Fruit fly (Drosophila melanogaster) whole organism, adult: Measurements from ENCODE around the gene dpr14.

ENCODE experiments used
- CG11617 ChIP-seq: fragments of 200-800 bp; sonication (Bioruptor generic); optimal IDR thresholded peaks from 2 replicates; lab custom pipeline; 2017; ENCODE audit warnings: mild to moderate bottlenecking, missing biosample characterization, missing genetic modification reagents, missing genetic modification characterization
- CG12768 ChIP-seq: fragments of 200-800 bp; sonication (Bioruptor generic); optimal IDR thresholded peaks from 2 replicates; lab custom pipeline; 2017; ENCODE audit warnings: missing biosample characterization, missing genetic modification characterization, mild to moderate bottlenecking, moderate library complexity, missing genetic modification reagents
- CG14711 ChIP-seq: fragments of 200-800 bp; sonication (Bioruptor generic); optimal IDR thresholded peaks from 2 replicates; lab custom pipeline; 2018; ENCODE audit warnings: missing biosample characterization, mild to moderate bottlenecking, missing genetic modification characterization, moderate library complexity
- CG1620 ChIP-seq: fragments of 200-800 bp; sonication (Bioruptor generic); optimal IDR thresholded peaks from 2 replicates; lab custom pipeline; 2016; ENCODE audit warnings: missing biosample characterization, missing genetic modification characterization
- CG33017 ChIP-seq: fragments of 200-800 bp; sonication (Bioruptor generic); optimal IDR thresholded peaks from 2 replicates; lab custom pipeline; 2018; ENCODE audit warnings: missing biosample characterization, mild to moderate bottlenecking, missing genetic modification characterization, moderate library complexity
- CG5204 ChIP-seq: fragments of 200-800 bp; sonication (Bioruptor generic); optimal IDR thresholded peaks from 2 replicates; lab custom pipeline; 2016; ENCODE audit warnings: missing biosample characterization, missing genetic modification characterization
- Crg-1 ChIP-seq: fragments of 200-800 bp; sonication (Bioruptor generic); optimal IDR thresholded peaks from 2 replicates; lab custom pipeline; 2016; ENCODE audit warnings: missing biosample characterization, missing genetic modification characterization
- Mnt ChIP-seq: fragments of 200-800 bp; sonication (Bioruptor generic); optimal IDR thresholded peaks from 2 replicates; lab custom pipeline; 2016; ENCODE audit warnings: missing biosample characterization, mild to moderate bottlenecking, missing genetic modification characterization
- cnc ChIP-seq, 2 experiments: fragments of >200 bp; optimal IDR thresholded peaks; 2 replicates each; lab custom pipeline; 2017
- kay ChIP-seq: fragments of 200-800 bp; sonication (Bioruptor generic); peaks from one replicate; lab custom pipeline; 2016; ENCODE audit warnings: missing biosample characterization, missing genetic modification characterization, borderline replicate concordance
- ovo ChIP-seq: fragments of 200-800 bp; sonication (Bioruptor generic); optimal IDR thresholded peaks from 2 replicates; lab custom pipeline; 2016; ENCODE audit warnings: missing biosample characterization, missing genetic modification characterization
- tj ChIP-seq: fragments of 200-800 bp; sonication (Bioruptor generic); optimal IDR thresholded peaks from 3 replicates; lab custom pipeline; 2017; ENCODE audit warnings: missing biosample characterization, mild to moderate bottlenecking, missing genetic modification characterization, moderate library complexity
- toe ChIP-seq: fragments of 200-800 bp; sonication (Bioruptor generic); optimal IDR thresholded peaks from 2 replicates; lab custom pipeline; 2016; ENCODE audit warnings: missing biosample characterization, missing genetic modification characterization

- no peak for TF ChIP-seq CG11617 (GFP tag; lab: Kevin White, UChicago)
- no peak for TF ChIP-seq ovo (GFP tag; lab: Kevin White, UChicago)
- no peak for TF ChIP-seq tj
- TF ChIP-seq Crg-1 (GFP tag; lab: Kevin White, UChicago) = no peak
- no peak for TF ChIP-seq CG5204 (GFP tag; lab: Kevin White, UChicago)
- TF ChIP-seq CG14711 (tag; lab: Kevin White, UChicago) = no peak
- no peak for TF ChIP-seq CG12768 (GFP tag; lab: Kevin White, UChicago)
- TF ChIP-seq CG33017 (tag; lab: Kevin White, UChicago) = no peak
- TF ChIP-seq toe (GFP tag; lab: Kevin White, UChicago) = no peak
- TF ChIP-seq kay = no peak
- no peak for TF ChIP-seq cnc (optimal IDR thresholded peaks at IDR 0.05; lab: Kevin White, UChicago)
- no peak for TF ChIP-seq Mnt
- TF ChIP-seq CG1620 (GFP tag; lab: Kevin White, UChicago) = no peak
Measured at dm6 chrX:7883926-7884325, 24.2 kb downstream of the dpr14 start, which contains the start of gene Ir7f.
